Worm (Caenorhabditis elegans) whole organism, L4 larva: ENCODE measurements around the gene D2007.2.

ENCODE experiments used
- F10B5.3 ChIP-seq: sonication (generic microtip); optimal IDR thresholded peaks from 2 replicates; lab custom pipeline; 2016; ENCODE audit warnings: mild to moderate bottlenecking, missing genetic modification characterization, missing compliant biosample characterization
- F37D6.2 ChIP-seq: sonication (generic microtip); optimal IDR thresholded peaks from 2 replicates; lab custom pipeline; 2016; ENCODE audit warnings: mild to moderate bottlenecking, missing genetic modification characterization, missing compliant biosample characterization
- F44E2.7 ChIP-seq: fragments of 200-800 bp; sonication (Bioruptor generic); IDR thresholded peaks from 2 replicates; pipeline ENCODE4 v2.1.2; 2022; ENCODE audit warnings: missing genetic modification characterization, missing compliant biosample characterization
- F49E8.2 ChIP-seq: sonication (generic microtip); optimal IDR thresholded peaks from 2 replicates; lab custom pipeline; 2016; ENCODE audit warnings: missing compliant biosample characterization, mild to moderate bottlenecking, missing genetic modification characterization, borderline replicate concordance
- T20F7.1 ChIP-seq: fragments of 200-800 bp; sonication (Bioruptor generic); optimal IDR thresholded peaks from 2 replicates; lab custom pipeline; 2018; ENCODE audit warnings: mild to moderate bottlenecking, missing genetic modification characterization, missing compliant biosample characterization
- aha-1 ChIP-seq: fragments of 150-350 bp; peaks from one replicate; lab custom pipeline; 2014; ENCODE audit warnings: missing biosample characterization, missing genetic modification characterization
- aly-2 ChIP-seq: sonication (generic microtip); optimal IDR thresholded peaks from 2 replicates; lab custom pipeline; 2018; ENCODE audit warnings: missing biosample characterization, missing genetic modification characterization
- ama-1 ChIP-seq: fragments of 150-350 bp; optimal IDR thresholded peaks from 2 replicates; lab custom pipeline; 2014; ENCODE audit warnings: inconsistent platforms, mixed read lengths
- ceh-28 ChIP-seq: fragments of 150-350 bp; optimal IDR thresholded peaks from 2 replicates; lab custom pipeline; 2014; ENCODE audit warnings: missing biosample characterization, missing genetic modification reagents, missing genetic modification characterization
- ceh-62 ChIP-seq: sonication (generic microtip); optimal IDR thresholded peaks from 2 replicates; lab custom pipeline; 2017; ENCODE audit warnings: missing biosample characterization, missing genetic modification characterization
- ceh-82 ChIP-seq: sonication (generic microtip); optimal IDR thresholded peaks from 2 replicates; lab custom pipeline; 2017; ENCODE audit warnings: missing biosample characterization, missing genetic modification characterization
- daf-16 ChIP-seq, 3 experiments: sonication (generic microtip); optimal IDR thresholded peaks; 2 replicates each; lab custom pipeline; 2016 to 2017; ENCODE audit warnings: missing genetic modification characterization in 3 of 3, missing genetic modification reagents in 3 of 3, mild to moderate bottlenecking in 2 of 3, missing compliant biosample characterization in 2 of 3, missing biosample characterization in 1 of 3, moderate library complexity in 1 of 3
- daf-8 ChIP-seq: fragments of 200-800 bp; sonication (Bioruptor generic); IDR thresholded peaks from 2 replicates; pipeline ENCODE4 v1.3.6; 2022; ENCODE audit warnings: missing genetic modification characterization, missing compliant biosample characterization
- dmd-9 ChIP-seq: fragments of 200-800 bp; sonication (Bioruptor generic); IDR thresholded peaks from 2 replicates; pipeline ENCODE4 v1.3.6; 2022; ENCODE audit warnings: missing genetic modification reagents, missing genetic modification characterization, missing compliant biosample characterization
- dpl-1 ChIP-seq: fragments of 150-350 bp; optimal IDR thresholded peaks from 2 replicates; lab custom pipeline; 2014; ENCODE audit warnings: missing biosample characterization, missing genetic modification reagents, missing genetic modification characterization
- dve-1 ChIP-seq: sonication (generic microtip); optimal IDR thresholded peaks from 2 replicates; lab custom pipeline; 2017; ENCODE audit warnings: antibody characterized with exemption, mild to moderate bottlenecking, missing genetic modification characterization, missing compliant biosample characterization; ENCODE audit not compliant: insufficient read depth
- hlh-30 ChIP-seq: sonication (generic microtip); optimal IDR thresholded peaks from 2 replicates; lab custom pipeline; 2017; ENCODE audit warnings: antibody characterized with exemption, mild to moderate bottlenecking, missing genetic modification characterization, missing compliant biosample characterization; ENCODE audit not compliant: insufficient read depth
- lim-7 ChIP-seq: fragments of 200-800 bp; sonication (Bioruptor generic); IDR thresholded peaks from 2 replicates; pipeline ENCODE4 v1.3.6; 2022; ENCODE audit warnings: missing genetic modification characterization, missing compliant biosample characterization
- lin-38 ChIP-seq: fragments of 200-800 bp; sonication (Bioruptor generic); IDR thresholded peaks from 2 replicates; pipeline ENCODE4 v1.3.6; 2022; ENCODE audit warnings: missing genetic modification reagents, missing genetic modification characterization, missing compliant biosample characterization
- lsy-2 ChIP-seq, 2 experiments: fragments of 150-350 bp in 1 of 2; sonication (generic microtip) in 1 of 2; optimal IDR thresholded peaks; 2 replicates each; lab custom pipeline; 2014 to 2017; ENCODE audit warnings: missing biosample characterization in 2 of 2, missing genetic modification characterization in 2 of 2
- madf-9 ChIP-seq: fragments of 200-800 bp; sonication (Bioruptor generic); conservative IDR thresholded peaks from 2 replicates; pipeline ENCODE4 v1.3.6; 2022; ENCODE audit warnings: missing genetic modification reagents, missing genetic modification characterization, missing compliant biosample characterization
- mdl-1 ChIP-seq, 2 experiments: fragments of 150-350 bp in 1 of 2; sonication (generic microtip) in 1 of 2; optimal IDR thresholded peaks; 2 replicates each; lab custom pipeline; 2014 to 2017; ENCODE audit warnings: missing biosample characterization in 2 of 2, missing genetic modification characterization in 2 of 2
- mep-1 ChIP-seq: fragments of 150-350 bp; sonication (generic microtip); optimal IDR thresholded peaks from 3 replicates; lab custom pipeline; 2014; ENCODE audit warnings: missing biosample characterization, missing genetic modification characterization
- mxl-2 ChIP-seq: fragments of 200-800 bp; sonication (Bioruptor generic); conservative IDR thresholded peaks from 2 replicates; pipeline ENCODE4 v1.3.6; 2022; ENCODE audit warnings: missing genetic modification reagents, missing genetic modification characterization, missing compliant biosample characterization
- nhr-102 ChIP-seq: sonication (generic microtip); optimal IDR thresholded peaks from 2 replicates; lab custom pipeline; 2016; ENCODE audit warnings: mild to moderate bottlenecking, missing genetic modification characterization, moderate library complexity, missing compliant biosample characterization
- nhr-11 ChIP-seq: fragments of 150-350 bp; optimal IDR thresholded peaks from 2 replicates; lab custom pipeline; 2014; ENCODE audit warnings: missing biosample characterization, missing genetic modification characterization
- nhr-25 ChIP-seq: sonication (generic microtip); optimal IDR thresholded peaks from 2 replicates; lab custom pipeline; 2017; ENCODE audit warnings: missing genetic modification characterization, mild to moderate bottlenecking, missing compliant biosample characterization, antibody characterized with exemption, moderate library complexity, borderline replicate concordance; ENCODE audit not compliant: insufficient read depth
- nhr-41 ChIP-seq: fragments of 200-800 bp; sonication (Bioruptor generic); IDR thresholded peaks from 2 replicates; pipeline ENCODE4 v1.3.6; 2022; ENCODE audit warnings: missing genetic modification reagents, missing genetic modification characterization, missing compliant biosample characterization
- nhr-48 ChIP-seq: sonication (generic microtip); optimal IDR thresholded peaks from 2 replicates; lab custom pipeline; 2016; ENCODE audit warnings: mild to moderate bottlenecking, missing genetic modification characterization, missing compliant biosample characterization
- nhr-6 ChIP-seq: fragments of 150-350 bp; optimal IDR thresholded peaks from 2 replicates; lab custom pipeline; 2014; ENCODE audit warnings: missing biosample characterization, missing genetic modification characterization
- nhr-77 ChIP-seq: fragments of 150-350 bp; optimal IDR thresholded peaks from 2 replicates; lab custom pipeline; 2014; ENCODE audit warnings: missing biosample characterization, missing genetic modification characterization
- pha-4 ChIP-seq, 2 experiments: fragments of 150-350 bp in 1 of 2; fragments of 200-800 bp in 1 of 2; sonication (Bioruptor generic) in 1 of 2; IDR thresholded peaks in 1 of 2; optimal IDR thresholded peaks in 1 of 2; 2 replicates each; pipeline versions ENCODE4 v1.3.6 to Lab custom; 2014 to 2022; ENCODE audit warnings: missing genetic modification characterization in 2 of 2, missing genetic modification reagents in 2 of 2, missing biosample characterization in 1 of 2, missing compliant biosample characterization in 1 of 2
- php-3 ChIP-seq: fragments of 200-800 bp; sonication (Bioruptor generic); IDR thresholded peaks from 2 replicates; pipeline ENCODE4 v1.3.6; 2022; ENCODE audit warnings: missing genetic modification reagents, missing genetic modification characterization, missing compliant biosample characterization
- rbr-2 ChIP-seq: sonication (generic microtip); optimal IDR thresholded peaks from 2 replicates; lab custom pipeline; 2016; ENCODE audit warnings: missing genotype, missing genetic modification characterization, missing compliant biosample characterization
- snpc-4 ChIP-seq: fragments of 150-350 bp; optimal IDR thresholded peaks from 2 replicates; lab custom pipeline; 2014; ENCODE audit warnings: missing biosample characterization, missing genetic modification characterization
- spr-1 ChIP-seq: sonication (generic microtip); optimal IDR thresholded peaks from 2 replicates; lab custom pipeline; 2016; ENCODE audit warnings: mild to moderate bottlenecking, missing genetic modification characterization, missing compliant biosample characterization
- spr-3 ChIP-seq: fragments of 200-800 bp; sonication (Bioruptor generic); optimal IDR thresholded peaks from 2 replicates; lab custom pipeline; 2018; ENCODE audit warnings: mild to moderate bottlenecking, missing genetic modification characterization, missing compliant biosample characterization
- unc-130 ChIP-seq: sonication (generic microtip); optimal IDR thresholded peaks from 2 replicates; lab custom pipeline; 2016; ENCODE audit warnings: missing genetic modification reagents, missing genetic modification characterization, missing compliant biosample characterization
- unc-62 ChIP-seq, 3 experiments: fragments of 150-350 bp in 1 of 3; sonication (generic microtip); optimal IDR thresholded peaks in 2 of 3; peaks in 1 of 3; 1 replicate in 1 of 3; 2 replicates in 2 of 3; lab custom pipeline; 2014 to 2017; ENCODE audit warnings: missing biosample characterization in 3 of 3, missing genetic modification characterization in 3 of 3, missing genetic modification reagents in 3 of 3, missing genotype in 1 of 3
- zag-1 ChIP-seq: fragments of 150-350 bp; optimal IDR thresholded peaks from 2 replicates; lab custom pipeline; 2014; ENCODE audit warnings: missing biosample characterization, missing genetic modification characterization
- zfp-3 ChIP-seq: fragments of 200-800 bp; sonication (Bioruptor generic); conservative IDR thresholded peaks from 2 replicates; pipeline ENCODE4 v1.3.6; 2022; ENCODE audit warnings: missing genetic modification reagents, missing genetic modification characterization, missing compliant biosample characterization

The D2007.2 gene

ce11 chrIII:8136517-8137099 lies 12.2 kb upstream of the D2007.2 start:
- TF ChIP-seq zfp-3 (GFP tag; lab: Robert Waterston, UW) (no peak), nhr-48 (tag; lab: Kevin White, UChicago) (no peak), spr-3 (GFP tag; lab: Kevin White, UChicago) (no peak), lsy-2 (tag; optimal IDR thresholded peaks at IDR 0.05; lab: Kevin White, UChicago) (peak in 1 of 2 experiments; percentile 12), mxl-2 (GFP tag; lab: Robert Waterston, UW) (no peak), T20F7.1 (GFP tag; lab: Kevin White, UChicago) (no peak), php-3 (GFP tag; lab: Robert Waterston, UW) (no peak), hlh-30 (tag; lab: Kevin White, UChicago) (peak; percentile 14), ama-1 (lab: Kevin White, UChicago) (peak; percentile 51), snpc-4 (tag; lab: Kevin White, UChicago) (no peak), rbr-2 (tag; lab: Kevin White, UChicago) (no peak), F10B5.3 (no peak), aly-2 (tag; lab: Kevin White, UChicago) (no peak), lim-7 (GFP tag; lab: Robert Waterston, UW) (no peak), ceh-62 (tag; lab: Kevin White, UChicago) (no peak), nhr-77 (tag; lab: Kevin White, UChicago) (no peak), daf-16 (GFP tag; optimal IDR thresholded peaks at IDR 0.05; lab: Kevin White, UChicago) (no peak), daf-16 (tag; optimal IDR thresholded peaks at IDR 0.05; lab: Kevin White, UChicago) (peak; percentile 40), pha-4 (GFP tag; IDR thresholded peaks at IDR 0.05; lab: Robert Waterston, UW) (peak; percentile 51; the same call in 1 of the 2 replicates), pha-4 (tag; optimal IDR thresholded peaks at IDR 0.05; lab: Kevin White, UChicago) (peak; percentile 78), unc-62 (GFP tag; optimal IDR thresholded peaks at IDR 0.05 in 1 of 2; lab: Kevin White, UChicago) (peak in 1 of 2 experiments; percentile 86), unc-62 (tag; optimal IDR thresholded peaks at IDR 0.05; lab: Kevin White, UChicago) (no peak), F49E8.2 (tag; lab: Kevin White, UChicago) (no peak), dve-1 (tag; lab: Kevin White, UChicago) (peak; percentile 43), aha-1 (tag; lab: Kevin White, UChicago) (peak; percentile 89), nhr-102 (tag; lab: Kevin White, UChicago) (peak; percentile 4)
- TF ChIP-seq, all 104 proteins: peak for 9

ce11 chrIII:8137777-8138176 lies 11.0 kb upstream of the D2007.2 start, which contains the start of gene hsp-12.2:
Gene hsp-12.2, plus strand, starts transcription at chrIII:8138077.
- TF ChIP-seq F44E2.7 (GFP tag; lab: Robert Waterston, UW) (no peak), rbr-2 (tag; lab: Kevin White, UChicago) (no peak), daf-8 (GFP tag; lab: Robert Waterston, UW) (no peak), nhr-11 (tag; lab: Kevin White, UChicago) (no peak), spr-3 (GFP tag; lab: Kevin White, UChicago) (no peak), nhr-41 (GFP tag; lab: Robert Waterston, UW) (no peak), lsy-2 (tag; optimal IDR thresholded peaks at IDR 0.05; lab: Kevin White, UChicago) (no peak)

ce11 chrIII:8142217-8142616 lies 6.5 kb upstream of the D2007.2 start:
- no peak for TF ChIP-seq nhr-25 (tag; lab: Kevin White, UChicago)
- peak; percentile 20 for TF ChIP-seq aha-1 (tag; lab: Kevin White, UChicago)
- peak in 1 of 2 experiments; percentile 96 for TF ChIP-seq unc-62 (GFP tag; optimal IDR thresholded peaks at IDR 0.05 in 1 of 2; lab: Kevin White, UChicago)
- TF ChIP-seq unc-62 (tag; optimal IDR thresholded peaks at IDR 0.05; lab: Kevin White, UChicago), result no peak

- TF ChIP-seq madf-9 (GFP tag; lab: Robert Waterston, UW), result 0 out of 2 replicates have a peak, but pooled peaks have one; percentile 41
- TF ChIP-seq lin-38, result peak; percentile 61
- TF ChIP-seq mep-1 (tag; lab: Kevin White, UChicago), result peak; percentile 43
- TF ChIP-seq dmd-9, result peak; percentile 65; the same call in 1 of the 2 replicates
- peak; percentile 48 for TF ChIP-seq dpl-1
- no peak for TF ChIP-seq zag-1 (tag; lab: Kevin White, UChicago)
- TF ChIP-seq hlh-30 (tag; lab: Kevin White, UChicago), result peak; percentile 76
- peak in 1 of 2 experiments; percentile 45 for TF ChIP-seq mdl-1 (tag; optimal IDR thresholded peaks at IDR 0.05; lab: Kevin White, UChicago)
- TF ChIP-seq F37D6.2 (tag; lab: Kevin White, UChicago), result peak; percentile 4
- 0 out of 2 replicates have a peak, but pooled peaks have one; percentile 54 for TF ChIP-seq zfp-3 (GFP tag; lab: Robert Waterston, UW)
- no peak for TF ChIP-seq spr-1 (tag; lab: Kevin White, UChicago)
- TF ChIP-seq T20F7.1 (GFP tag; lab: Kevin White, UChicago), result peak; percentile 10
- TF ChIP-seq nhr-6 (tag; lab: Kevin White, UChicago), result peak; percentile 55
- TF ChIP-seq ceh-82 (tag; lab: Kevin White, UChicago), result no peak
- peak; percentile 79 for TF ChIP-seq unc-130 (GFP tag; lab: Kevin White, UChicago)
- no peak for TF ChIP-seq lim-7 (GFP tag; lab: Robert Waterston, UW)
- no peak for TF ChIP-seq ceh-28 (tag; lab: Kevin White, UChicago)
Observed at ce11 chrIII:8144574-8145065, 4.1 kb upstream of the D2007.2 start, which contains the start of the genes C14B9.8 and mrpl-18. Gene C14B9.8, minus strand, starts transcription at chrIII:8144629. Gene mrpl-18, plus strand, starts transcription at chrIII:8145015.
